Fruit fly (Drosophila melanogaster) Kc167 (cell line): ENCODE results near the gene CG34347.

Source experiments
- Myc ChIP-seq: fragments of >200 bp; optimal IDR thresholded peaks from 2 replicates; lab custom pipeline; 2017; ENCODE audit warnings: missing external identifiers
- Sin3A ChIP-seq: fragments of >200 bp; optimal IDR thresholded peaks from 2 replicates; lab custom pipeline; 2018; ENCODE audit warnings: missing external identifiers
- h ChIP-seq: fragments of >200 bp; optimal IDR thresholded peaks from 3 replicates; lab custom pipeline; 2018; ENCODE audit warnings: missing external identifiers
- insv ChIP-seq: fragments of >200 bp; optimal IDR thresholded peaks from 3 replicates; lab custom pipeline; 2018; ENCODE audit warnings: missing external identifiers
- psq ChIP-seq: fragments of >200 bp; optimal IDR thresholded peaks from 2 replicates; lab custom pipeline; 2017; ENCODE audit warnings: missing external identifiers
- ttk ChIP-seq: sonication (Bioruptor generic); optimal IDR thresholded peaks from 2 replicates; lab custom pipeline; 2017; ENCODE audit warnings: missing external identifiers

CG34347 gene

dm6 chr3R:31310883-31311397 is at the start of gene CG34347:
TSS of gene CG34347 (plus strand) at chr3R:31311157.
- TF ChIP-seq ttk, result no peak
- no peak for TF ChIP-seq h (lab: Kevin White, UChicago)
- TF ChIP-seq Sin3A (lab: Kevin White, UChicago), result no peak
- no peak for TF ChIP-seq Myc
- TF ChIP-seq insv, result no peak
- no peak for TF ChIP-seq psq

- no peak for TF ChIP-seq insv
- no peak for TF ChIP-seq h (lab: Kevin White, UChicago)
These were observed 48.7 kb upstream of the CG34347 start, which contains the start of gene CAH5 for dm6 chr3R:31262298-31262697. TSS of gene CAH5 (plus strand) at chr3R:31262598.

dm6 chr3R:31263934-31264333 is 47.0 kb upstream of the CG34347 start:
- TF ChIP-seq ttk (no peak), Myc (no peak), h (lab: Kevin White, UChicago) (no peak), psq (no peak), Sin3A (lab: Kevin White, UChicago) (no peak), insv (no peak)

dm6 chr3R:31265430-31265829 is 45.5 kb upstream of the CG34347 start, which contains the start of gene ppk24:
TSS of gene ppk24 (plus strand) at chr3R:31265730.
- TF ChIP-seq ttk (no peak), insv (no peak), h (lab: Kevin White, UChicago) (no peak), Sin3A (lab: Kevin White, UChicago) (no peak), Myc (no peak), psq (no peak)

- TF ChIP-seq ttk, result no peak
- TF ChIP-seq h (lab: Kevin White, UChicago), result no peak
These were observed 40.1 kb upstream of the CG34347 start for dm6 chr3R:31270783-31271427.

dm6 chr3R:31285791-31286190 is 25.2 kb upstream of the CG34347 start:
- TF ChIP-seq psq (no peak), ttk (no peak), h (lab: Kevin White, UChicago) (no peak), Myc (no peak), Sin3A (lab: Kevin White, UChicago) (no peak), insv (no peak)

dm6 chr3R:31287522-31287921 is 23.4 kb upstream of the CG34347 start:
- TF ChIP-seq h (lab: Kevin White, UChicago) (no peak), psq (no peak), Myc (no peak), Sin3A (lab: Kevin White, UChicago) (no peak), ttk (no peak), insv (no peak)

dm6 chr3R:31290195-31290594 is 20.8 kb upstream of the CG34347 start:
- TF ChIP-seq ttk, result no peak
- no peak for TF ChIP-seq h (lab: Kevin White, UChicago)
- TF ChIP-seq Sin3A (lab: Kevin White, UChicago), result no peak
- TF ChIP-seq psq, result no peak
- no peak for TF ChIP-seq Myc
- no peak for TF ChIP-seq insv

dm6 chr3R:31295694-31296093 is 15.3 kb upstream of the CG34347 start:
- TF ChIP-seq ttk, result no peak
- TF ChIP-seq h (lab: Kevin White, UChicago), result no peak
- no peak for TF ChIP-seq Myc
- TF ChIP-seq psq, result no peak
- TF ChIP-seq insv, result no peak
- no peak for TF ChIP-seq Sin3A (lab: Kevin White, UChicago)

- TF ChIP-seq Sin3A (lab: Kevin White, UChicago), result no peak
These were observed 14.0 kb upstream of the CG34347 start for dm6 chr3R:31296989-31297388.

- TF ChIP-seq insv (no peak), Sin3A (lab: Kevin White, UChicago) (no peak), ttk (no peak), h (lab: Kevin White, UChicago) (no peak), psq (no peak), Myc (no peak)
These were observed 9.4 kb upstream of the CG34347 start for dm6 chr3R:31301527-31301926.

dm6 chr3R:31305284-31305683 is 5.7 kb upstream of the CG34347 start, which contains the start of gene pHCl-2:
TSS of gene pHCl-2 (minus strand) at chr3R:31305384.
- TF ChIP-seq Sin3A (lab: Kevin White, UChicago), result no peak
- no peak for TF ChIP-seq h (lab: Kevin White, UChicago)
- no peak for TF ChIP-seq Myc
- TF ChIP-seq insv, result no peak
- no peak for TF ChIP-seq ttk
- TF ChIP-seq psq, result no peak

dm6 chr3R:31306454-31306853 is 4.5 kb upstream of the CG34347 start:
- TF ChIP-seq Sin3A (lab: Kevin White, UChicago) (no peak), insv (no peak), h (lab: Kevin White, UChicago) (no peak), Myc (no peak), ttk (no peak), psq (no peak)
